Worm (Caenorhabditis elegans) whole organism, L1 larva: ENCODE data around the gene cnnm-2.

ENCODE experiments used
- F16B12.6 ChIP-seq: fragments of 150-350 bp; optimal IDR thresholded peaks from 2 replicates; lab custom pipeline; 2014; ENCODE audit warnings: missing biosample characterization, missing genetic modification characterization
- aly-2 ChIP-seq: fragments of 150-350 bp; optimal IDR thresholded peaks from 2 replicates; lab custom pipeline; 2014; ENCODE audit warnings: missing biosample characterization, missing genetic modification characterization
- dpl-1 ChIP-seq, 3 experiments: fragments of 150-350 bp in 2 of 3; sonication (generic microtip) in 1 of 3; optimal IDR thresholded peaks; 2 replicates each; lab custom pipeline; 2014 to 2017; ENCODE audit warnings: missing biosample characterization in 3 of 3, missing genetic modification characterization in 3 of 3, missing genetic modification reagents in 3 of 3
- fkh-10 ChIP-seq: sonication (generic microtip); optimal IDR thresholded peaks from 2 replicates; lab custom pipeline; 2017; ENCODE audit warnings: missing biosample characterization, missing genetic modification reagents, missing genetic modification characterization
- fos-1 ChIP-seq: fragments of 150-350 bp; optimal IDR thresholded peaks from 2 replicates; lab custom pipeline; 2014; ENCODE audit warnings: missing biosample characterization, missing genetic modification characterization
- lsy-2 ChIP-seq, 2 experiments: fragments of 150-350 bp; optimal IDR thresholded peaks; 2 replicates each; lab custom pipeline; 2014; ENCODE audit warnings: missing biosample characterization in 2 of 2, missing genetic modification characterization in 2 of 2
- unc-62 ChIP-seq: fragments of 150-350 bp; optimal IDR thresholded peaks from 2 replicates; lab custom pipeline; 2014; ENCODE audit warnings: missing biosample characterization, missing genetic modification reagents, missing genetic modification characterization

ce11 chrX:8808740-8809139 is 3.2 kb upstream of the cnnm-2 start:
- TF ChIP-seq unc-62 (GFP tag; lab: Kevin White, UChicago) (no peak), dpl-1 (GFP tag; optimal IDR thresholded peaks at IDR 0.05; lab: Kevin White, UChicago) (no peak), fos-1 (tag; lab: Kevin White, UChicago) (no peak), F16B12.6 (tag; lab: Kevin White, UChicago) (no peak), lsy-2 (tag; optimal IDR thresholded peaks at IDR 0.05; lab: Kevin White, UChicago) (no peak), aly-2 (no peak), fkh-10 (GFP tag; lab: Kevin White, UChicago) (no peak)
